Fruit fly (Drosophila melanogaster) whole organism, embryonic: Measurements from ENCODE around the gene ph-d.

Experiments used
- CG10267 ChIP-seq: fragments of 200-800 bp; sonication (Bioruptor generic); optimal IDR thresholded peaks from 2 replicates; lab custom pipeline; 2018; ENCODE audit warnings: missing biosample characterization, mild to moderate bottlenecking, missing genetic modification characterization, moderate library complexity
- CG10274 ChIP-seq: fragments of 200-800 bp; sonication (Bioruptor generic); optimal IDR thresholded peaks from 3 replicates; lab custom pipeline; 2017; ENCODE audit warnings: missing biosample characterization, mild to moderate bottlenecking, missing genetic modification characterization
- CG10654 ChIP-seq: fragments of 200-800 bp; sonication (Bioruptor generic); optimal IDR thresholded peaks from 2 replicates; lab custom pipeline; 2016; ENCODE audit warnings: missing biosample characterization, missing genetic modification characterization
- CG11398 ChIP-seq: fragments of 200-800 bp; sonication (Bioruptor generic); optimal IDR thresholded peaks from 2 replicates; lab custom pipeline; 2016; ENCODE audit warnings: missing biosample characterization, missing genetic modification characterization
- CG11504 ChIP-seq: fragments of 200-800 bp; sonication (Bioruptor generic); optimal IDR thresholded peaks from 3 replicates; lab custom pipeline; 2019; ENCODE audit warnings: missing biosample characterization, mild to moderate bottlenecking, missing genetic modification characterization, moderate library complexity
- CG11560 ChIP-seq: fragments of 200-800 bp; sonication (Bioruptor generic); IDR thresholded peaks from 3 replicates; pipeline ENCODE4 v1.3.6; 2022; ENCODE audit warnings: missing biosample characterization, missing genetic modification characterization
- CG15011 ChIP-seq: fragments of 200-800 bp; sonication (Bioruptor generic); optimal IDR thresholded peaks from 3 replicates; lab custom pipeline; 2018; ENCODE audit warnings: missing biosample characterization, mild to moderate bottlenecking, missing genetic modification characterization
- CG15269 ChIP-seq: fragments of 200-800 bp; sonication (Bioruptor generic); optimal IDR thresholded peaks from 2 replicates; lab custom pipeline; 2018; ENCODE audit warnings: missing biosample characterization, mild to moderate bottlenecking, missing genetic modification characterization, moderate library complexity
- CG1529 ChIP-seq: fragments of 200-800 bp; sonication (Bioruptor generic); optimal IDR thresholded peaks from 3 replicates; lab custom pipeline; 2018; ENCODE audit warnings: missing biosample characterization, missing genetic modification characterization
- CG16779 ChIP-seq: fragments of 200-800 bp; sonication (Bioruptor generic); IDR thresholded peaks from 2 replicates; pipeline ENCODE4 v1.3.6; 2022; ENCODE audit warnings: missing biosample characterization, missing genetic modification characterization
- CG17328 ChIP-seq: fragments of 200-800 bp; sonication (Bioruptor generic); IDR thresholded peaks from 2 replicates; pipeline ENCODE4 v1.3.6; 2022; ENCODE audit warnings: missing biosample characterization, missing genetic modification characterization
- CG18262 ChIP-seq: fragments of 200-800 bp; optimal IDR thresholded peaks from 3 replicates; lab custom pipeline; 2019; ENCODE audit warnings: missing biosample characterization, mild to moderate bottlenecking, missing genetic modification characterization, moderate library complexity
- CG2116 ChIP-seq: fragments of 200-800 bp; sonication (Bioruptor generic); optimal IDR thresholded peaks from 3 replicates; lab custom pipeline; 2018; ENCODE audit warnings: missing biosample characterization, mild to moderate bottlenecking, missing genetic modification characterization
- CG2875 ChIP-seq: fragments of 200-800 bp; sonication (Bioruptor generic); optimal IDR thresholded peaks from 2 replicates; lab custom pipeline; 2017; ENCODE audit warnings: missing biosample characterization, mild to moderate bottlenecking, missing genetic modification characterization, missing genetic modification reagents
- CG31388 ChIP-seq: fragments of 200-800 bp; sonication (Bioruptor generic); optimal IDR thresholded peaks from 2 replicates; lab custom pipeline; 2016; ENCODE audit warnings: missing biosample characterization, missing genetic modification characterization
- CG32532 ChIP-seq: fragments of 200-800 bp; sonication (Bioruptor generic); IDR thresholded peaks from 2 replicates; pipeline ENCODE4 v1.3.6; 2022; ENCODE audit warnings: missing biosample characterization, missing genetic modification characterization
- CG34224 ChIP-seq: fragments of 200-800 bp; sonication (Bioruptor generic); IDR thresholded peaks from 3 replicates; pipeline ENCODE4 v1.3.6; 2022; ENCODE audit warnings: missing biosample characterization, missing genetic modification characterization; ENCODE audit not compliant: partially characterized antibody
- CG4730 ChIP-seq: fragments of 200-800 bp; sonication (Bioruptor generic); IDR thresholded peaks from 2 replicates; pipeline ENCODE4 v1.3.6; 2022; ENCODE audit warnings: missing biosample characterization, missing genetic modification characterization
- CG5953 ChIP-seq: fragments of 200-800 bp; sonication (Bioruptor generic); IDR thresholded peaks from 2 replicates; pipeline ENCODE4 v1.3.6; 2022; ENCODE audit warnings: missing biosample characterization, missing genetic modification characterization
- CG6683 ChIP-seq: fragments of 200-800 bp; sonication (Bioruptor generic); optimal IDR thresholded peaks from 2 replicates; lab custom pipeline; 2017; ENCODE audit warnings: missing biosample characterization, mild to moderate bottlenecking, missing genetic modification characterization, missing genetic modification reagents
- CG9727 ChIP-seq: fragments of 200-800 bp; sonication (Bioruptor generic); optimal IDR thresholded peaks from 3 replicates; lab custom pipeline; 2017; ENCODE audit warnings: missing biosample characterization, mild to moderate bottlenecking, missing genetic modification characterization
- Dip2 ChIP-seq: fragments of 200-800 bp; sonication (Bioruptor generic); IDR thresholded peaks from 2 replicates; pipeline ENCODE4 v1.3.6; 2022; ENCODE audit warnings: missing biosample characterization, missing genetic modification characterization
- Dip3 ChIP-seq: fragments of 200-800 bp; sonication (Bioruptor generic); optimal IDR thresholded peaks from 3 replicates; lab custom pipeline; 2016; ENCODE audit warnings: missing biosample characterization, missing genetic modification characterization
- Dref ChIP-seq: fragments of 200-800 bp; sonication (Bioruptor generic); IDR thresholded peaks from 2 replicates; pipeline ENCODE4 v1.3.6; 2022; ENCODE audit warnings: missing biosample characterization, missing genetic modification characterization
- E2f1 ChIP-seq: fragments of 200-800 bp; sonication (Bioruptor generic); IDR thresholded peaks from 2 replicates; pipeline ENCODE4 v1.3.6; 2022; ENCODE audit warnings: missing biosample characterization, missing genetic modification characterization
- Hr3 ChIP-seq: fragments of 200-800 bp; sonication (Bioruptor generic); optimal IDR thresholded peaks from 3 replicates; lab custom pipeline; 2016; ENCODE audit warnings: missing biosample characterization, missing genetic modification characterization
- Kr ChIP-seq: fragments of 200-800 bp; sonication (Bioruptor generic); optimal IDR thresholded peaks from 2 replicates; lab custom pipeline; 2017; ENCODE audit warnings: missing biosample characterization, mild to moderate bottlenecking, missing genetic modification characterization
- Mrtf ChIP-seq: fragments of 200-800 bp; sonication (Bioruptor generic); IDR thresholded peaks from 3 replicates; pipeline ENCODE4 v1.3.6; 2022; ENCODE audit warnings: missing biosample characterization, missing genetic modification characterization
- NfI ChIP-seq: fragments of 200-800 bp; sonication (Bioruptor generic); optimal IDR thresholded peaks from 3 replicates; lab custom pipeline; 2018; ENCODE audit warnings: missing biosample characterization, mild to moderate bottlenecking, missing genetic modification characterization, moderate library complexity
- TFAM ChIP-seq: fragments of 200-800 bp; sonication (Bioruptor generic); optimal IDR thresholded peaks from 2 replicates; lab custom pipeline; 2017; ENCODE audit warnings: missing biosample characterization, missing genetic modification characterization, inconsistent platforms
- Taf1 ChIP-seq: fragments of 200-800 bp; sonication (Bioruptor generic); IDR thresholded peaks from 2 replicates; pipeline ENCODE4 v1.3.6; 2022; ENCODE audit warnings: missing biosample characterization, missing genetic modification characterization
- Usf ChIP-seq: fragments of 200-800 bp; sonication (Bioruptor generic); optimal IDR thresholded peaks from 2 replicates; lab custom pipeline; 2017; ENCODE audit warnings: missing genotype, missing biosample characterization, missing genetic modification characterization
- al ChIP-seq: fragments of 200-800 bp; sonication (Bioruptor generic); IDR thresholded peaks from 2 replicates; pipeline ENCODE4 v1.3.6; 2022; ENCODE audit warnings: missing biosample characterization, missing genetic modification characterization
- ara ChIP-seq: fragments of 200-800 bp; sonication (Bioruptor generic); IDR thresholded peaks from 2 replicates; pipeline ENCODE4 v1.3.6; 2022; ENCODE audit warnings: missing biosample characterization, missing genetic modification characterization
- ase ChIP-seq: fragments of 200-800 bp; sonication (Bioruptor generic); IDR thresholded peaks from 3 replicates; pipeline ENCODE4 v1.3.6; 2022; ENCODE audit warnings: missing biosample characterization, missing genetic modification characterization
- bcd ChIP-seq: fragments of 200-800 bp; sonication (Bioruptor generic); optimal IDR thresholded peaks from 2 replicates; lab custom pipeline; 2017; ENCODE audit warnings: missing biosample characterization, mild to moderate bottlenecking, missing genetic modification characterization
- cwo ChIP-seq: fragments of 200-800 bp; sonication (Bioruptor generic); optimal IDR thresholded peaks from 3 replicates; lab custom pipeline; 2017; ENCODE audit warnings: missing biosample characterization, missing genetic modification characterization, mild to moderate bottlenecking, moderate library complexity, missing genetic modification reagents
- dan ChIP-seq: fragments of 200-800 bp; sonication (Bioruptor generic); IDR thresholded peaks from 2 replicates; pipeline ENCODE4 v1.3.6; 2022; ENCODE audit warnings: missing biosample characterization, missing genetic modification characterization
- disco-r ChIP-seq: fragments of 200-800 bp; sonication (Bioruptor generic); optimal IDR thresholded peaks from 2 replicates; lab custom pipeline; 2016; ENCODE audit warnings: missing biosample characterization, missing genetic modification characterization
- fd96Cb ChIP-seq: fragments of 200-800 bp; sonication (Bioruptor generic); optimal IDR thresholded peaks from 2 replicates; lab custom pipeline; 2018; ENCODE audit warnings: missing biosample characterization, mild to moderate bottlenecking, missing genetic modification characterization, moderate library complexity
- hbn ChIP-seq: fragments of 200-800 bp; sonication (Bioruptor generic); IDR thresholded peaks from 2 replicates; pipeline ENCODE4 v1.3.6; 2022; ENCODE audit warnings: missing biosample characterization, missing genetic modification characterization; ENCODE audit not compliant: partially characterized antibody
- klu ChIP-seq: fragments of 200-800 bp; sonication (Bioruptor generic); IDR thresholded peaks from 2 replicates; pipeline ENCODE4 v1.3.6; 2022; ENCODE audit warnings: missing biosample characterization, missing genetic modification characterization
- lov ChIP-seq, 2 experiments: fragments of 200-800 bp in 1 of 2; fragments of >200 bp in 1 of 2; sonication (Bioruptor generic) in 1 of 2; IDR thresholded peaks in 1 of 2; optimal IDR thresholded peaks in 1 of 2; 2 replicates in 1 of 2; 3 replicates in 1 of 2; pipeline versions ENCODE4 v1.3.6 to Lab custom; 2017 to 2022; ENCODE audit warnings: missing biosample characterization in 1 of 2, missing genetic modification characterization in 1 of 2
- pan ChIP-seq, 4 experiments: fragments of >200 bp in 3 of 4; fragments of 200-800 bp in 1 of 4; sonication (Bioruptor generic) in 1 of 4; optimal IDR thresholded peaks in 3 of 4; IDR thresholded peaks in 1 of 4; 2 replicates each; pipeline versions ENCODE4 v1.3.6 to Lab custom; 2017 to 2022; ENCODE audit warnings: missing biosample characterization in 2 of 4, missing genetic modification characterization in 2 of 4, mixed read lengths in 1 of 4
- pho ChIP-seq: fragments of 200-800 bp; sonication (Bioruptor generic); optimal IDR thresholded peaks from 2 replicates; lab custom pipeline; 2016; ENCODE audit warnings: missing biosample characterization, missing genetic modification characterization
- tin ChIP-seq: fragments of 200-800 bp; sonication (Bioruptor generic); optimal IDR thresholded peaks from 3 replicates; lab custom pipeline; 2016; ENCODE audit warnings: missing biosample characterization, missing genetic modification characterization
- unpg ChIP-seq: fragments of 200-800 bp; sonication (Bioruptor generic); optimal IDR thresholded peaks from 3 replicates; lab custom pipeline; 2018; ENCODE audit warnings: missing biosample characterization, mild to moderate bottlenecking, missing genetic modification characterization, moderate library complexity
- vnd ChIP-seq: fragments of 200-800 bp; sonication (Bioruptor generic); IDR thresholded peaks from 3 replicates; pipeline ENCODE4 v1.3.6; 2022; ENCODE audit warnings: missing biosample characterization, missing genetic modification characterization; ENCODE audit not compliant: partially characterized antibody

Gene ph-d

DNA sequence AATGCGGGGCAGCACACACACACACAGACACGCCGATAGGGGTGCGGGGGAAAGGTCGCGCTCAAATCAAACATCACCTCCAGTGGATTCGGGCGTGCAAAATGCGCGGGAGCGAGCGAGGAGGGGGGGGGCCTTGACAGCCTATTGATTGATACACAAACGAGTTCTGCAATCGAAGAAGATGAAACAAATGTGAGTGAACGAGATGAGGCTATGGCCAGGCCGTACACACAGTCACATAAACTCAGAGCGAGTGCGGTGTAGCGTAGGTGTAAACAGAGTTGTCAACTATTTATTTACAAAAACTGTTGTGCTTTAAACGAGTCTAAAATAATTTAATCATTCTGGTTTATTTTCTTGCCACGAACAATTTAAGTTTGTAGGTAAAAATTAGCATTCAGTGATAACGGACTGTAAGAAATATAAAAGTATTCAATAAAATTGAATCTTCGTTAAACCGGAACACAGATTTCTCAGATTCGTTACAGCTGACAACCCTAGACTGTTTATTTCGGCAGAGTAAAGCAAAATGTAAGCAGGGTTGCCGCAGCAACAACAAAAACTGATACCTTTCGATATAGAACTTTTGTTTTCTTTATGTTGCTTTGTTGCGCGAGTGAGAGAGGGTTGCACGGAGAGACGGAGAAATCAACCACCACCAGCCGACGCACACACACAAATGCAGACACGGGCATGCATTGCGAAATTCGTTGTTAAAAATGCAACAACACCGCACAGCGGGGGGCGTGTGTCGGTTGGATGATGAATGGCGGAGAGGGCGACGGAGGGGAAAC lies 12.1 kb upstream of the ph-d start (continued):
- no peak for TF ChIP-seq lov (optimal IDR thresholded peaks at IDR 0.05; lab: Kevin White, UChicago)
- 0 out of 3 replicates have a peak, but pooled peaks have one; percentile 57 for TF ChIP-seq lov (GFP tag; IDR thresholded peaks at IDR 0.05; lab: Robert Waterston, UW)
- TF ChIP-seq disco-r, result peak; percentile 79
- TF ChIP-seq CG2875, result peak; percentile 78
- peak; percentile 80 for TF ChIP-seq CG10274 (GFP tag; lab: Kevin White, UChicago)
- TF ChIP-seq CG11398 (GFP tag; lab: Kevin White, UChicago), result peak; percentile 75
- TF ChIP-seq dan (GFP tag; lab: Robert Waterston, UW), result 0 out of 2 replicates have a peak, but pooled peaks have one; percentile 9
- no peak for TF ChIP-seq CG16779 (GFP tag; lab: Robert Waterston, UW)
- TF ChIP-seq CG9727 (GFP tag; lab: Kevin White, UChicago), result peak; percentile 91
- peak; percentile 79 for TF ChIP-seq al (GFP tag; lab: Robert Waterston, UW)
- TF ChIP-seq hbn (GFP tag; lab: Robert Waterston, UW), result no peak
- TF ChIP-seq CG5953 (GFP tag; lab: Robert Waterston, UW), result peak; percentile 60
- TF ChIP-seq CG11560 (tag; lab: Robert Waterston, UW), result peak; percentile 57; the same call in 1 of the 3 replicates
- no peak for TF ChIP-seq vnd (GFP tag; lab: Robert Waterston, UW)
- peak; percentile 74 for TF ChIP-seq Usf (GFP tag; lab: Kevin White, UChicago)
- peak; percentile 82 for TF ChIP-seq E2f1 (GFP tag; lab: Robert Waterston, UW)
- peak; percentile 76 for TF ChIP-seq ase (GFP tag; lab: Robert Waterston, UW)
- peak; percentile 82 for TF ChIP-seq CG1529 (GFP tag; lab: Kevin White, UChicago)
- TF ChIP-seq pan (optimal IDR thresholded peaks at IDR 0.05; lab: Kevin White, UChicago), result no peak
- peak in 1 of 2 experiments; percentile 90 for TF ChIP-seq pan (GFP tag; optimal IDR thresholded peaks at IDR 0.05 in 1 of 2, IDR thresholded peaks at IDR 0.05 in 1 of 2)
- TF ChIP-seq TFAM (GFP tag; lab: Kevin White, UChicago), result no peak
- TF ChIP-seq unpg (GFP tag; lab: Kevin White, UChicago), result peak; percentile 95
- no peak for TF ChIP-seq CG34224 (GFP tag; lab: Robert Waterston, UW)
- TF ChIP-seq CG17328 (GFP tag; lab: Robert Waterston, UW), result peak; percentile 79
- peak; percentile 92 for TF ChIP-seq CG18262 (tag; lab: Kevin White, UChicago)
- TF ChIP-seq CG15011 (GFP tag; lab: Kevin White, UChicago), result peak; percentile 86
- TF ChIP-seq Dref, result no peak
- peak; percentile 82 for TF ChIP-seq klu
- peak; percentile 85 for TF ChIP-seq tin (GFP tag; lab: Kevin White, UChicago)
- peak; percentile 34 for TF ChIP-seq Kr (GFP tag; lab: Kevin White, UChicago)
- TF ChIP-seq CG10654 (GFP tag; lab: Kevin White, UChicago), result peak; percentile 76
- peak; percentile 93 for TF ChIP-seq CG15269 (tag; lab: Kevin White, UChicago)
- peak; percentile 89 for TF ChIP-seq NfI (GFP tag; lab: Kevin White, UChicago)
- peak; percentile 76 for TF ChIP-seq ara
- peak; percentile 84 for TF ChIP-seq bcd (GFP tag; lab: Kevin White, UChicago)
- TF ChIP-seq CG31388 (GFP tag; lab: Kevin White, UChicago), result peak; percentile 36
- peak; percentile 59 for TF ChIP-seq CG2116
- TF ChIP-seq CG4730 (GFP tag; lab: Robert Waterston, UW), result peak; percentile 68
- TF ChIP-seq Dip3 (GFP tag; lab: Kevin White, UChicago), result peak; percentile 82
- peak; percentile 88 for TF ChIP-seq CG32532 (GFP tag; lab: Robert Waterston, UW)
- TF ChIP-seq Hr3 (GFP tag; lab: Kevin White, UChicago), result peak; percentile 76
- TF ChIP-seq CG6683, result peak; percentile 78
- TF ChIP-seq CG10267 (tag; lab: Kevin White, UChicago), result peak; percentile 86
- TF ChIP-seq Taf1 (GFP tag; lab: Robert Waterston, UW), result peak; percentile 58
- TF ChIP-seq fd96Cb (tag; lab: Kevin White, UChicago), result peak; percentile 87
- TF ChIP-seq Dip2 (GFP tag; lab: Robert Waterston, UW), result no peak
- peak; percentile 93 for TF ChIP-seq CG11504
- peak; percentile 88 for TF ChIP-seq cwo (GFP tag; lab: Kevin White, UChicago)
- peak; percentile 77 for TF ChIP-seq pho (GFP tag; lab: Kevin White, UChicago)
- peak; percentile 83 for TF ChIP-seq Mrtf
